Fruit fly (Drosophila melanogaster): Measurements from ENCODE around the gene Bet5.

Gene Bet5

DNA sequence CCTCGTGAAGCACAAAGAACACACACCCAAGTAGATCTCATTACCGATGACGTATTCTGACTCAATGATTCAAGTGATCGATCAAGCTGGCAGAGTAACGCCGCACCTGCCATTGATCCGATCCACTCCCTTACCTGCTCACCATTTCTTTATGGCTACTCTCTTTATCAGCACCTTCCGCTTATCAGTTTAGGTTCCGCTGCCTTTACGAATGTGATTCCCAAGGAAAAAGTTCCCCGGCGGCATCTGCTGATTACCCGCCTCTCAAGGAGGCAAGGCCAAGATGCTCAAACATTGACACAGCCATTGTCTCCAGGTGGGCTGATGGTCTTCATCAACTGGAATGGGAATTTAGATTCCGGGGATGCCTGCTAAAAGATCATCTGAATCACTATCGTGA is 35.0 kb downstream of the Bet5 start:
- no peak for TF ChIP-seq Hr96 (GFP tag; optimal IDR thresholded peaks at IDR 0.05)
- no peak for TF ChIP-seq Crg-1 (GFP tag; optimal IDR thresholded peaks at IDR 0.05)
- no peak for TF ChIP-seq CG14711 (tag; optimal IDR thresholded peaks at IDR 0.05)
- TF ChIP-seq Clk (GFP tag; optimal IDR thresholded peaks at IDR 0.05): no peak
- TF ChIP-seq bab1 (GFP tag; optimal IDR thresholded peaks at IDR 0.05): no peak
- no peak for TF ChIP-seq CG11617 (GFP tag; optimal IDR thresholded peaks at IDR 0.05)
- TF ChIP-seq CG33017 (tag; optimal IDR thresholded peaks at IDR 0.05): no peak
- TF ChIP-seq toe (GFP tag; optimal IDR thresholded peaks at IDR 0.05): no peak
- no peak for TF ChIP-seq cic (GFP tag; optimal IDR thresholded peaks at IDR 0.05)
- TF ChIP-seq kay (GFP tag; ENCODE audit: borderline replicate concordance): no peak
- no peak for TF ChIP-seq ovo (GFP tag; optimal IDR thresholded peaks at IDR 0.05)
- TF ChIP-seq CG7101 (tag; optimal IDR thresholded peaks at IDR 0.05): no peak
- TF ChIP-seq CG5204 (GFP tag; optimal IDR thresholded peaks at IDR 0.05): no peak
- TF ChIP-seq cnc (optimal IDR thresholded peaks at IDR 0.05): no peak
- TF ChIP-seq tj (GFP tag; optimal IDR thresholded peaks at IDR 0.05): no peak
- TF ChIP-seq CG7045 (GFP tag; optimal IDR thresholded peaks at IDR 0.05): no peak
- TF ChIP-seq CG1620 (GFP tag; optimal IDR thresholded peaks at IDR 0.05): no peak
- TF ChIP-seq pad (GFP tag; optimal IDR thresholded peaks at IDR 0.05): no peak

- TF ChIP-seq Mnt (GFP tag; optimal IDR thresholded peaks at IDR 0.05) (no peak), CG5204 (GFP tag; optimal IDR thresholded peaks at IDR 0.05) (no peak)
These were observed 36.2 kb downstream of the Bet5 start, which contains the start of gene CecC for dm6 chr3R:30216210-30216609. TSS of gene CecC (plus strand) at chr3R:30216484.

DNA sequence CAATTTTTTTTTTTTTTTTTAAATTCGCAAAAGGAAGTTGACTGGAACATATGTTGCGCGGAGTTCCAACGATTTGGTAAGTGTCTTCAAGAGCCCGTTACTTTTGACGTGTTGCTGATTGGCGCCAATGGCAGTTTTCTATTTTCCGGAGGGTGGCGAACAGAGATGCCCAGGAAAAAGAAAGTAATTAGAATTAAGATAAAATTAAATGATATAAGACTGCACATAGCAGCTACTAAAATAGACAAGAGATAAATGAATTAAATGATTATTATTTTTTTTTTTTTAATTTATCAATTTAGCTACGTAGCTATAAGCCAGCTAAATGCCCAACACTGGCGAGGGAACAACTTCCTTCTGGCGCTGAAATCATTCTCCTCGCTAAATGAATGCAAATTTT is 42.2 kb downstream of the Bet5 start:
- TF ChIP-seq toe (GFP tag; optimal IDR thresholded peaks at IDR 0.05) (no peak), Hr96 (GFP tag; optimal IDR thresholded peaks at IDR 0.05) (no peak), cic (GFP tag; optimal IDR thresholded peaks at IDR 0.05) (no peak), CG11617 (GFP tag; optimal IDR thresholded peaks at IDR 0.05) (no peak), cnc (optimal IDR thresholded peaks at IDR 0.05) (no peak), Crg-1 (GFP tag; optimal IDR thresholded peaks at IDR 0.05) (no peak), CG12768 (GFP tag; optimal IDR thresholded peaks at IDR 0.05) (no peak), CG33017 (tag; optimal IDR thresholded peaks at IDR 0.05) (no peak), CG1620 (GFP tag; optimal IDR thresholded peaks at IDR 0.05) (no peak)

DNA sequence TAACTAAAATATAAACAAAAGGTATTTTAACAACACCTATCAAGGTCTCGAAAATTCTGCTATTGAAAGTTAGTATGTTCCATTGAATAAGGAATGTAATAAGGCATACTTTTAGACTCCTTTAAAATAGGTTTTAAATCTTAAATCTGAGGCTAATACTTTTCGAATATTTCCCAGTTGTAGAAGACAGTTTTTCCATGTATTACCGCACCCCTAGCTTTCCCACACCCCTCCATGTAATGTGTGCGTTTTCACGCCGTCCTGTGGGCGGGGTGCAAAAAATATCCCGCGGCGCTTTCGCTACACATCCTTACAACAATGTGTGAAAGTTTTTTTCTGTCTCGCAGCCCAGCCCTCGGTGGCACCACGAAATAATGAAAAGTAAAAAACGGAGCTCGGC is 44.5 kb downstream of the Bet5 start:
- TF ChIP-seq cnc (optimal IDR thresholded peaks at IDR 0.05) (no peak), CG33017 (tag; optimal IDR thresholded peaks at IDR 0.05) (no peak), CG14711 (tag; optimal IDR thresholded peaks at IDR 0.05) (no peak), CG1620 (GFP tag; optimal IDR thresholded peaks at IDR 0.05) (no peak), CG11617 (GFP tag; optimal IDR thresholded peaks at IDR 0.05) (no peak), CG7101 (tag; optimal IDR thresholded peaks at IDR 0.05) (no peak), Hr96 (GFP tag; optimal IDR thresholded peaks at IDR 0.05) (no peak), ovo (GFP tag; optimal IDR thresholded peaks at IDR 0.05) (no peak), CG5204 (GFP tag; optimal IDR thresholded peaks at IDR 0.05) (no peak), pad (GFP tag; optimal IDR thresholded peaks at IDR 0.05) (no peak), CG7045 (GFP tag; optimal IDR thresholded peaks at IDR 0.05) (no peak), kay (GFP tag; ENCODE audit: borderline replicate concordance) (no peak), CG12768 (GFP tag; optimal IDR thresholded peaks at IDR 0.05) (no peak), cic (GFP tag; optimal IDR thresholded peaks at IDR 0.05) (no peak), Crg-1 (GFP tag; optimal IDR thresholded peaks at IDR 0.05) (no peak)
